Worm (Caenorhabditis elegans) whole organism, L1 larva: ENCODE data around the gene W03G11.3.
A peak's percentile ranks its signal among the peaks of the same experiment; 100 is the strongest.

Source experiments
- C16A3.4 ChIP-seq: fragments of 150-350 bp; optimal IDR thresholded peaks from 2 replicates; lab custom pipeline; 2014; ENCODE audit warnings: missing biosample characterization, missing genetic modification characterization
- C34B4.2 ChIP-seq: sonication (generic microtip); optimal IDR thresholded peaks from 2 replicates; lab custom pipeline; 2017; ENCODE audit warnings: mild to moderate bottlenecking, missing genetic modification characterization, missing compliant biosample characterization
- F16B12.6 ChIP-seq: fragments of 150-350 bp; optimal IDR thresholded peaks from 2 replicates; lab custom pipeline; 2014; ENCODE audit warnings: missing biosample characterization, missing genetic modification characterization
- aha-1 ChIP-seq: fragments of 150-350 bp; optimal IDR thresholded peaks from 2 replicates; lab custom pipeline; 2014; ENCODE audit warnings: missing biosample characterization, missing genetic modification characterization
- alr-1 ChIP-seq: fragments of 200-800 bp; sonication (Bioruptor generic); optimal IDR thresholded peaks from 2 replicates; lab custom pipeline; 2018; ENCODE audit warnings: borderline replicate concordance, mild to moderate bottlenecking, missing genetic modification characterization, missing compliant biosample characterization
- aly-2 ChIP-seq: fragments of 150-350 bp; optimal IDR thresholded peaks from 2 replicates; lab custom pipeline; 2014; ENCODE audit warnings: missing biosample characterization, missing genetic modification characterization
- ama-1 ChIP-seq: fragments of 150-350 bp; optimal IDR thresholded peaks from 2 replicates; lab custom pipeline; 2014
- ceh-63 ChIP-seq: fragments of 200-800 bp; sonication (Bioruptor generic); optimal IDR thresholded peaks from 2 replicates; lab custom pipeline; 2018; ENCODE audit warnings: mild to moderate bottlenecking, missing genetic modification characterization, missing compliant biosample characterization
- ceh-8 ChIP-seq: fragments of 200-800 bp; sonication (Bioruptor generic); optimal IDR thresholded peaks from 2 replicates; lab custom pipeline; 2018; ENCODE audit warnings: mild to moderate bottlenecking, missing genetic modification characterization, moderate library complexity, missing compliant biosample characterization
- ces-1 ChIP-seq: fragments of 150-350 bp; optimal IDR thresholded peaks from 2 replicates; lab custom pipeline; 2014; ENCODE audit warnings: missing biosample characterization, missing genetic modification reagents, missing genetic modification characterization
- dpl-1 ChIP-seq, 3 experiments: fragments of 150-350 bp in 2 of 3; sonication (generic microtip) in 1 of 3; optimal IDR thresholded peaks; 2 replicates each; lab custom pipeline; 2014 to 2017; ENCODE audit warnings: missing biosample characterization in 3 of 3, missing genetic modification characterization in 3 of 3, missing genetic modification reagents in 3 of 3
- efl-1 ChIP-seq, 4 experiments: fragments of 150-350 bp; optimal IDR thresholded peaks in 3 of 4; peaks in 1 of 4; 1 replicate in 1 of 4; 2 replicates in 3 of 4; lab custom pipeline; 2014; ENCODE audit warnings: missing biosample characterization in 2 of 4, missing genetic modification characterization in 2 of 4, missing genetic modification reagents in 2 of 4
- efl-3 ChIP-seq: fragments of 200-800 bp; sonication (Bioruptor generic); optimal IDR thresholded peaks from 2 replicates; lab custom pipeline; 2018; ENCODE audit warnings: mild to moderate bottlenecking, missing genetic modification characterization, missing compliant biosample characterization
- egl-13 ChIP-seq: sonication (generic microtip); optimal IDR thresholded peaks from 2 replicates; lab custom pipeline; 2016; ENCODE audit warnings: missing genotype, missing genetic modification reagents, missing genetic modification characterization, missing compliant biosample characterization
- elt-2 ChIP-seq: sonication (generic microtip); optimal IDR thresholded peaks from 2 replicates; lab custom pipeline; 2016; ENCODE audit warnings: missing genetic modification characterization, mild to moderate bottlenecking, inconsistent platforms, missing compliant biosample characterization, missing genetic modification reagents
- elt-3 ChIP-seq, 6 experiments: fragments of 150-350 bp in 1 of 6; sonication (generic microtip); optimal IDR thresholded peaks; 2 replicates each; lab custom pipeline; 2017 to 2018; ENCODE audit warnings: missing biosample characterization in 6 of 6, missing genetic modification characterization in 6 of 6, inconsistent platforms in 1 of 6
- ets-5 ChIP-seq: fragments of 200-800 bp; sonication (Bioruptor generic); IDR thresholded peaks from 2 replicates; pipeline ENCODE4 v1.3.6; 2022; ENCODE audit warnings: missing genetic modification characterization, missing compliant biosample characterization
- fkh-10 ChIP-seq: sonication (generic microtip); optimal IDR thresholded peaks from 2 replicates; lab custom pipeline; 2017; ENCODE audit warnings: missing biosample characterization, missing genetic modification reagents, missing genetic modification characterization
- fkh-4 ChIP-seq: sonication (generic microtip); optimal IDR thresholded peaks from 2 replicates; lab custom pipeline; 2016; ENCODE audit warnings: missing compliant biosample characterization, missing genetic modification characterization, borderline replicate concordance
- fkh-8 ChIP-seq: sonication (generic microtip); optimal IDR thresholded peaks from 2 replicates; lab custom pipeline; 2016; ENCODE audit warnings: mild to moderate bottlenecking, missing genetic modification characterization, missing compliant biosample characterization
- hpl-2 ChIP-seq: fragments of 150-350 bp; optimal IDR thresholded peaks from 2 replicates; lab custom pipeline; 2014; ENCODE audit warnings: missing biosample characterization, missing genetic modification reagents, missing genetic modification characterization
- isw-1 ChIP-seq: fragments of 200-800 bp; sonication (Bioruptor generic); IDR thresholded peaks from 2 replicates; pipeline ENCODE4 v1.3.6; 2022; ENCODE audit warnings: missing genetic modification characterization, missing compliant biosample characterization
- jun-1 ChIP-seq: fragments of 150-350 bp; optimal IDR thresholded peaks from 2 replicates; lab custom pipeline; 2014; ENCODE audit warnings: missing biosample characterization, missing genetic modification reagents, missing genetic modification characterization
- lin-15B ChIP-seq: fragments of 150-350 bp; sonication (generic microtip); optimal IDR thresholded peaks from 3 replicates; lab custom pipeline; 2014; ENCODE audit warnings: missing biosample characterization, missing genetic modification characterization
- lin-39 ChIP-seq: fragments of 150-350 bp; optimal IDR thresholded peaks from 2 replicates; lab custom pipeline; 2014; ENCODE audit warnings: missing biosample characterization, missing genetic modification reagents, missing genetic modification characterization
- lir-3 ChIP-seq: sonication (generic microtip); optimal IDR thresholded peaks from 2 replicates; lab custom pipeline; 2016; ENCODE audit warnings: mild to moderate bottlenecking, missing genetic modification characterization, moderate library complexity, missing compliant biosample characterization; ENCODE audit not compliant: poor library complexity
- lsy-2 ChIP-seq, 2 experiments: fragments of 150-350 bp; optimal IDR thresholded peaks; 2 replicates each; lab custom pipeline; 2014; ENCODE audit warnings: missing biosample characterization in 2 of 2, missing genetic modification characterization in 2 of 2
- mab-9 ChIP-seq: fragments of 200-800 bp; sonication (Bioruptor generic); IDR thresholded peaks from 2 replicates; pipeline ENCODE4 v1.3.6; 2022; ENCODE audit warnings: missing genetic modification reagents, missing genetic modification characterization, missing compliant biosample characterization
- mdl-1 ChIP-seq, 2 experiments: fragments of 150-350 bp; optimal IDR thresholded peaks; 2 replicates each; lab custom pipeline; 2014 to 2017; ENCODE audit warnings: missing biosample characterization in 2 of 2, missing genetic modification characterization in 2 of 2, inconsistent platforms in 1 of 2
- mef-2 ChIP-seq: fragments of 150-350 bp; optimal IDR thresholded peaks from 2 replicates; lab custom pipeline; 2014; ENCODE audit warnings: missing biosample characterization, missing genetic modification characterization
- mep-1 ChIP-seq: fragments of 150-350 bp; optimal IDR thresholded peaks from 2 replicates; lab custom pipeline; 2014; ENCODE audit warnings: missing biosample characterization, missing genetic modification characterization
- nhr-11 ChIP-seq: fragments of 150-350 bp; optimal IDR thresholded peaks from 2 replicates; lab custom pipeline; 2014; ENCODE audit warnings: missing biosample characterization, missing genetic modification characterization
- nhr-19 ChIP-seq: fragments of 200-800 bp; sonication (Bioruptor generic); conservative IDR thresholded peaks from 2 replicates; pipeline ENCODE4 v1.3.6; 2022; ENCODE audit warnings: missing genetic modification characterization, missing compliant biosample characterization
- nhr-20 ChIP-seq: sonication (generic microtip); optimal IDR thresholded peaks from 2 replicates; lab custom pipeline; 2016; ENCODE audit warnings: mild to moderate bottlenecking, missing genetic modification characterization, missing compliant biosample characterization
- nhr-28 ChIP-seq: fragments of 150-350 bp; optimal IDR thresholded peaks from 2 replicates; lab custom pipeline; 2014; ENCODE audit warnings: missing biosample characterization, missing genetic modification characterization
- nhr-47 ChIP-seq: sonication (generic microtip); optimal IDR thresholded peaks from 2 replicates; lab custom pipeline; 2016; ENCODE audit warnings: mild to moderate bottlenecking, missing genetic modification characterization, moderate library complexity, missing compliant biosample characterization
- nhr-71 ChIP-seq: sonication (generic microtip); optimal IDR thresholded peaks from 2 replicates; lab custom pipeline; 2016; ENCODE audit warnings: mild to moderate bottlenecking, missing genetic modification characterization, moderate library complexity, missing compliant biosample characterization
- nhr-90 ChIP-seq: sonication (generic microtip); optimal IDR thresholded peaks from 2 replicates; lab custom pipeline; 2016; ENCODE audit warnings: mild to moderate bottlenecking, missing genetic modification characterization, missing compliant biosample characterization; ENCODE audit not compliant: poor library complexity
- snpc-4 ChIP-seq: fragments of 150-350 bp; optimal IDR thresholded peaks from 2 replicates; lab custom pipeline; 2014; ENCODE audit warnings: missing biosample characterization, missing genetic modification characterization
- snu-23 ChIP-seq: sonication (generic microtip); optimal IDR thresholded peaks from 2 replicates; lab custom pipeline; 2016; ENCODE audit warnings: missing genetic modification characterization, missing compliant biosample characterization
- sox-4 ChIP-seq: sonication (generic microtip); optimal IDR thresholded peaks from 2 replicates; lab custom pipeline; 2016; ENCODE audit warnings: missing genetic modification characterization, missing compliant biosample characterization
- sptf-1 ChIP-seq: fragments of 150-350 bp; optimal IDR thresholded peaks from 2 replicates; lab custom pipeline; 2014; ENCODE audit warnings: missing biosample characterization, missing genetic modification characterization
- swsn-7 ChIP-seq: sonication (generic microtip); optimal IDR thresholded peaks from 2 replicates; lab custom pipeline; 2016; ENCODE audit warnings: missing genetic modification characterization, missing compliant biosample characterization
- tbx-2 ChIP-seq: sonication (generic microtip); optimal IDR thresholded peaks from 2 replicates; lab custom pipeline; 2016; ENCODE audit warnings: missing genetic modification characterization, missing compliant biosample characterization
- tlp-1 ChIP-seq: fragments of 150-350 bp; optimal IDR thresholded peaks from 2 replicates; lab custom pipeline; 2014; ENCODE audit warnings: missing biosample characterization, missing genetic modification characterization
- unc-130 ChIP-seq: fragments of 150-350 bp; optimal IDR thresholded peaks from 2 replicates; lab custom pipeline; 2017; ENCODE audit warnings: missing biosample characterization, missing genetic modification characterization, inconsistent platforms
- unc-30 ChIP-seq: sonication (generic microtip); optimal IDR thresholded peaks from 2 replicates; lab custom pipeline; 2017; ENCODE audit warnings: missing biosample characterization, missing genetic modification characterization
- unc-62 ChIP-seq: fragments of 150-350 bp; optimal IDR thresholded peaks from 2 replicates; lab custom pipeline; 2014; ENCODE audit warnings: missing biosample characterization, missing genetic modification reagents, missing genetic modification characterization
- unc-86 ChIP-seq: sonication (generic microtip); optimal IDR thresholded peaks from 2 replicates; lab custom pipeline; 2016; ENCODE audit warnings: missing genetic modification characterization, missing compliant biosample characterization
- unc-98 ChIP-seq: fragments of 200-800 bp; sonication (Bioruptor generic); IDR thresholded peaks from 2 replicates; pipeline ENCODE4 v1.3.6; 2022; ENCODE audit warnings: missing genetic modification characterization, missing compliant biosample characterization
- vab-15 ChIP-seq: sonication (generic microtip); optimal IDR thresholded peaks from 2 replicates; lab custom pipeline; 2017; ENCODE audit warnings: missing genotype, mild to moderate bottlenecking, missing genetic modification characterization, missing compliant biosample characterization
- zag-1 ChIP-seq: fragments of 150-350 bp; optimal IDR thresholded peaks from 2 replicates; lab custom pipeline; 2014; ENCODE audit warnings: missing biosample characterization, missing genetic modification characterization
- zip-4 ChIP-seq: fragments of 200-800 bp; sonication (Bioruptor generic); optimal IDR thresholded peaks from 2 replicates; lab custom pipeline; 2018; ENCODE audit warnings: mild to moderate bottlenecking, missing genetic modification characterization, moderate library complexity, missing compliant biosample characterization

W03G11.3 gene

ce11 chrX:12080581-12081162 is 22.9 kb downstream of the W03G11.3 start (continued):
- no peak for TF ChIP-seq zip-4 (GFP tag; lab: Kevin White, UChicago)
- no peak for TF ChIP-seq nhr-19 (GFP tag; lab: Robert Waterston, UW)
- no peak for TF ChIP-seq elt-2
- no peak for TF ChIP-seq hpl-2 (GFP tag; lab: Kevin White, UChicago)
- TF ChIP-seq unc-62 (GFP tag; lab: Kevin White, UChicago) = no peak
- TF ChIP-seq unc-30 (tag; lab: Kevin White, UChicago) = no peak
- no peak for TF ChIP-seq snpc-4 (tag; lab: Kevin White, UChicago)
- no peak for TF ChIP-seq C16A3.4 (tag; lab: Kevin White, UChicago)
- no peak for TF ChIP-seq ets-5 (GFP tag; lab: Robert Waterston, UW)
- no peak for TF ChIP-seq zag-1 (tag; lab: Kevin White, UChicago)
- peak; percentile 31 for TF ChIP-seq nhr-47 (tag; lab: Kevin White, UChicago)
- TF ChIP-seq elt-3 (tag; optimal IDR thresholded peaks at IDR 0.05; lab: Kevin White, UChicago) = no peak
- no peak for TF ChIP-seq unc-130 (tag; lab: Kevin White, UChicago)
- TF ChIP-seq vab-15 (tag; lab: Kevin White, UChicago) = no peak
- TF ChIP-seq isw-1 (GFP tag; lab: Robert Waterston, UW) = no peak
- no peak for TF ChIP-seq C34B4.2
- no peak for TF ChIP-seq sptf-1 (tag; lab: Kevin White, UChicago)
- no peak for TF ChIP-seq aly-2 (tag; lab: Kevin White, UChicago)
- TF ChIP-seq lsy-2 (tag; optimal IDR thresholded peaks at IDR 0.05; lab: Kevin White, UChicago) = peak in 1 of 2 experiments; percentile 2
- TF ChIP-seq fkh-4 (tag; lab: Kevin White, UChicago) = no peak
- no peak for TF ChIP-seq alr-1
- TF ChIP-seq lir-3 (tag; lab: Kevin White, UChicago) = no peak
- TF ChIP-seq mab-9 = no peak
- no peak for TF ChIP-seq nhr-11
- TF ChIP-seq ceh-8 = no peak
- no peak for TF ChIP-seq F16B12.6 (tag; lab: Kevin White, UChicago)
- TF ChIP-seq dpl-1 (GFP tag; optimal IDR thresholded peaks at IDR 0.05; lab: Kevin White, UChicago) = no peak
- no peak for TF ChIP-seq unc-86
- no peak for TF ChIP-seq tlp-1
- no peak for TF ChIP-seq efl-1 (optimal IDR thresholded peaks at IDR 0.05; lab: Kevin White, UChicago)
- TF ChIP-seq efl-1 (GFP tag; optimal IDR thresholded peaks at IDR 0.05 in 1 of 2; lab: Kevin White, UChicago) = no peak
- no peak for TF ChIP-seq nhr-90
- no peak for TF ChIP-seq tbx-2 (tag; lab: Kevin White, UChicago)
- peak; percentile 25 for TF ChIP-seq snu-23 (GFP tag; lab: Kevin White, UChicago)
- peak; percentile 19 for TF ChIP-seq jun-1 (tag; lab: Kevin White, UChicago)
- peak; percentile 37 for TF ChIP-seq nhr-71 (tag; lab: Kevin White, UChicago)
- TF ChIP-seq egl-13 (tag; lab: Kevin White, UChicago) = no peak
- no peak for TF ChIP-seq lin-15B (tag; lab: Kevin White, UChicago)
- no peak for TF ChIP-seq mef-2 (tag; lab: Kevin White, UChicago)
- TF ChIP-seq ceh-63 (GFP tag; lab: Kevin White, UChicago) = no peak
- no peak for TF ChIP-seq nhr-28 (tag; lab: Kevin White, UChicago)
- no peak for TF ChIP-seq sox-4
- peak; percentile 74 for TF ChIP-seq fkh-8 (tag; lab: Kevin White, UChicago)
- TF ChIP-seq mep-1 (tag; lab: Kevin White, UChicago) = no peak
- no peak for TF ChIP-seq mdl-1 (tag; optimal IDR thresholded peaks at IDR 0.05; lab: Kevin White, UChicago)
- no peak for TF ChIP-seq efl-3 (GFP tag; lab: Kevin White, UChicago)
- no peak for TF ChIP-seq aha-1
- TF ChIP-seq fkh-10 (GFP tag; lab: Kevin White, UChicago) = no peak
- no peak for TF ChIP-seq ces-1 (GFP tag; lab: Kevin White, UChicago)
- no peak for TF ChIP-seq swsn-7 (tag; lab: Kevin White, UChicago)
- no peak for TF ChIP-seq unc-98
- TF ChIP-seq ama-1 (lab: Kevin White, UChicago) = no peak
- TF ChIP-seq lin-39 = no peak
- no peak for TF ChIP-seq nhr-20
